Worm (Caenorhabditis elegans) whole organism, L4 larva: ENCODE results near the gene csp-2.
A peak's percentile ranks its signal among the peaks of the same experiment; 100 is the strongest.
"Not testable (repeated sequence)": the region's sequence is repeated elsewhere in the genome, so short reads cannot be mapped to it uniquely, and the experiment has no call there.

Experiments
- D1046.2 ChIP-seq: fragments of 200-800 bp; sonication (Bioruptor generic); IDR thresholded peaks from 2 replicates; pipeline ENCODE4 v1.3.6; 2022; ENCODE audit warnings: missing genetic modification characterization, missing compliant biosample characterization
- T20F7.1 ChIP-seq: fragments of 200-800 bp; sonication (Bioruptor generic); optimal IDR thresholded peaks from 2 replicates; lab custom pipeline; 2018; ENCODE audit warnings: mild to moderate bottlenecking, missing genetic modification characterization, missing compliant biosample characterization
- T26A8.4 ChIP-seq: fragments of 200-800 bp; sonication (Bioruptor generic); IDR thresholded peaks from 2 replicates; pipeline ENCODE4 v1.3.6; 2022; ENCODE audit warnings: missing genetic modification characterization, missing compliant biosample characterization
- ZK337.2 ChIP-seq: fragments of 200-800 bp; sonication (Bioruptor generic); IDR thresholded peaks from 2 replicates; pipeline ENCODE4 v1.3.6; 2022; ENCODE audit warnings: missing genetic modification reagents, missing genetic modification characterization, missing compliant biosample characterization
- aha-1 ChIP-seq: fragments of 150-350 bp; peaks from one replicate; lab custom pipeline; 2014; ENCODE audit warnings: missing biosample characterization, missing genetic modification characterization
- ama-1 ChIP-seq: fragments of 150-350 bp; optimal IDR thresholded peaks from 2 replicates; lab custom pipeline; 2014; ENCODE audit warnings: inconsistent platforms, mixed read lengths
- arid-1 ChIP-seq: fragments of 200-800 bp; sonication (Bioruptor generic); conservative IDR thresholded peaks from 2 replicates; pipeline ENCODE4 v1.3.6; 2022; ENCODE audit warnings: missing genetic modification reagents, missing genetic modification characterization, missing compliant biosample characterization
- ceh-82 ChIP-seq: sonication (generic microtip); optimal IDR thresholded peaks from 2 replicates; lab custom pipeline; 2017; ENCODE audit warnings: missing biosample characterization, missing genetic modification characterization
- dmd-8 ChIP-seq: fragments of 200-800 bp; sonication (Bioruptor generic); IDR thresholded peaks from 2 replicates; pipeline ENCODE4 v1.3.6; 2022; ENCODE audit warnings: missing genetic modification characterization, missing compliant biosample characterization
- dve-1 ChIP-seq: sonication (generic microtip); optimal IDR thresholded peaks from 2 replicates; lab custom pipeline; 2017; ENCODE audit warnings: antibody characterized with exemption, mild to moderate bottlenecking, missing genetic modification characterization, missing compliant biosample characterization; ENCODE audit not compliant: insufficient read depth
- hif-1 ChIP-seq, 2 experiments: sonication (generic microtip); optimal IDR thresholded peaks; 2 replicates each; lab custom pipeline; 2016 to 2017; ENCODE audit warnings: missing compliant biosample characterization in 2 of 2, missing genetic modification characterization in 2 of 2, missing genetic modification reagents in 2 of 2, missing genotype in 2 of 2, mild to moderate bottlenecking in 1 of 2
- lin-38 ChIP-seq: fragments of 200-800 bp; sonication (Bioruptor generic); IDR thresholded peaks from 2 replicates; pipeline ENCODE4 v1.3.6; 2022; ENCODE audit warnings: missing genetic modification reagents, missing genetic modification characterization, missing compliant biosample characterization
- lin-39 ChIP-seq: fragments of 150-350 bp; optimal IDR thresholded peaks from 2 replicates; lab custom pipeline; 2014; ENCODE audit warnings: missing biosample characterization, missing genetic modification reagents, missing genetic modification characterization
- madf-5 ChIP-seq, 2 experiments: fragments of 200-800 bp; sonication (Bioruptor generic); IDR thresholded peaks; 2 replicates each; pipeline ENCODE4 v1.3.6; 2022; ENCODE audit warnings: missing compliant biosample characterization in 2 of 2, missing genetic modification characterization in 2 of 2
- mdt-29 ChIP-seq: fragments of 200-800 bp; sonication (Bioruptor generic); IDR thresholded peaks from 2 replicates; pipeline ENCODE4 v1.3.6; 2022; ENCODE audit warnings: missing genetic modification reagents, missing genetic modification characterization, missing compliant biosample characterization
- mep-1 ChIP-seq: fragments of 150-350 bp; sonication (generic microtip); optimal IDR thresholded peaks from 3 replicates; lab custom pipeline; 2014; ENCODE audit warnings: missing biosample characterization, missing genetic modification characterization
- mes-2 ChIP-seq: sonication (generic microtip); optimal IDR thresholded peaks from 2 replicates; lab custom pipeline; 2016; ENCODE audit warnings: missing genotype, mild to moderate bottlenecking, missing genetic modification characterization, missing compliant biosample characterization; ENCODE audit not compliant: poor library complexity, severe bottlenecking
- mxl-2 ChIP-seq: fragments of 200-800 bp; sonication (Bioruptor generic); conservative IDR thresholded peaks from 2 replicates; pipeline ENCODE4 v1.3.6; 2022; ENCODE audit warnings: missing genetic modification reagents, missing genetic modification characterization, missing compliant biosample characterization
- nhr-10 ChIP-seq: fragments of 150-350 bp; optimal IDR thresholded peaks from 2 replicates; lab custom pipeline; 2014; ENCODE audit warnings: missing biosample characterization, missing genetic modification characterization
- nhr-102 ChIP-seq: sonication (generic microtip); optimal IDR thresholded peaks from 2 replicates; lab custom pipeline; 2016; ENCODE audit warnings: mild to moderate bottlenecking, missing genetic modification characterization, moderate library complexity, missing compliant biosample characterization
- nhr-28 ChIP-seq: fragments of 150-350 bp; optimal IDR thresholded peaks from 2 replicates; lab custom pipeline; 2014; ENCODE audit warnings: missing biosample characterization, missing genetic modification characterization
- php-3 ChIP-seq: fragments of 200-800 bp; sonication (Bioruptor generic); IDR thresholded peaks from 2 replicates; pipeline ENCODE4 v1.3.6; 2022; ENCODE audit warnings: missing genetic modification reagents, missing genetic modification characterization, missing compliant biosample characterization
- saeg-2 ChIP-seq: fragments of 200-800 bp; sonication (Bioruptor generic); IDR thresholded peaks from 2 replicates; pipeline ENCODE4 v1.3.6; 2022; ENCODE audit warnings: missing genetic modification reagents, missing genetic modification characterization, missing compliant biosample characterization
- sdz-12 ChIP-seq: fragments of 200-800 bp; sonication (Bioruptor generic); optimal IDR thresholded peaks from 2 replicates; lab custom pipeline; 2018; ENCODE audit warnings: mild to moderate bottlenecking, missing genetic modification characterization, missing compliant biosample characterization
- snpc-1.2 ChIP-seq: fragments of 200-800 bp; sonication (Bioruptor generic); IDR thresholded peaks from 2 replicates; pipeline ENCODE4 v1.3.6; 2022; ENCODE audit warnings: missing genetic modification reagents, missing genetic modification characterization, missing compliant biosample characterization
- unc-62 ChIP-seq, 3 experiments: fragments of 150-350 bp in 1 of 3; sonication (generic microtip); optimal IDR thresholded peaks in 2 of 3; peaks in 1 of 3; 1 replicate in 1 of 3; 2 replicates in 2 of 3; lab custom pipeline; 2014 to 2017; ENCODE audit warnings: missing biosample characterization in 3 of 3, missing genetic modification characterization in 3 of 3, missing genetic modification reagents in 3 of 3, missing genotype in 1 of 3
- vab-7 ChIP-seq: fragments of 200-800 bp; sonication (Bioruptor generic); IDR thresholded peaks from 2 replicates; pipeline ENCODE4 v1.3.6; 2022; ENCODE audit warnings: missing genetic modification reagents, missing genetic modification characterization, missing compliant biosample characterization
- zag-1 ChIP-seq: fragments of 150-350 bp; optimal IDR thresholded peaks from 2 replicates; lab custom pipeline; 2014; ENCODE audit warnings: missing biosample characterization, missing genetic modification characterization
- zip-11 ChIP-seq: fragments of 200-800 bp; sonication (Bioruptor generic); IDR thresholded peaks from 2 replicates; pipeline ENCODE4 v1.3.6; 2022; ENCODE audit warnings: missing genetic modification characterization, missing compliant biosample characterization
- zip-2 ChIP-seq: fragments of 150-350 bp; optimal IDR thresholded peaks from 2 replicates; lab custom pipeline; 2014; ENCODE audit warnings: missing biosample characterization, missing genetic modification characterization

The csp-2 gene

ce11 chrIV:6299523-6299922 lies 8.0 kb upstream of the csp-2 start:
- no peak for TF ChIP-seq mdt-29 (GFP tag; lab: Robert Waterston, UW)
- TF ChIP-seq nhr-28 (tag; lab: Kevin White, UChicago): no peak
- peak in 1 of 2 experiments; percentile 96 for TF ChIP-seq unc-62 (GFP tag; optimal IDR thresholded peaks at IDR 0.05 in 1 of 2; lab: Kevin White, UChicago)
- no peak for TF ChIP-seq unc-62 (tag; optimal IDR thresholded peaks at IDR 0.05; lab: Kevin White, UChicago)
- TF ChIP-seq snpc-1.2 (GFP tag; lab: Robert Waterston, UW): no peak

- TF ChIP-seq lin-39 (no peak), nhr-28 (tag; lab: Kevin White, UChicago) (no peak), arid-1 (GFP tag; lab: Robert Waterston, UW) (no peak), hif-1 (tag; optimal IDR thresholded peaks at IDR 0.05; lab: Kevin White, UChicago) (no peak), unc-62 (GFP tag; optimal IDR thresholded peaks at IDR 0.05 in 1 of 2; lab: Kevin White, UChicago) (no peak), unc-62 (tag; optimal IDR thresholded peaks at IDR 0.05; lab: Kevin White, UChicago) (no peak), ZK337.2 (GFP tag; lab: Robert Waterston, UW) (no peak), mxl-2 (GFP tag; lab: Robert Waterston, UW) (no peak), zip-2 (no peak), aha-1 (no peak), D1046.2 (GFP tag; lab: Robert Waterston, UW) (no peak)
These were observed 5.8 kb upstream of the csp-2 start, which contains the start of gene srv-26 for ce11 chrIV:6301764-6302163. Gene srv-26, minus strand, starts transcription at chrIV:6301864.

ce11 chrIV:6303642-6304041 lies 3.9 kb upstream of the csp-2 start, which contains the start of gene srv-25:
Gene srv-25, minus strand, starts transcription at chrIV:6303742.
- TF ChIP-seq dve-1 (tag; lab: Kevin White, UChicago) (no peak), T26A8.4 (no peak), T20F7.1 (GFP tag; lab: Kevin White, UChicago) (no peak), ceh-82 (no peak), ama-1 (lab: Kevin White, UChicago) (no peak), mep-1 (no peak), sdz-12 (no peak), zag-1 (no peak), vab-7 (no peak), nhr-102 (tag; lab: Kevin White, UChicago) (no peak), dmd-8 (GFP tag; lab: Robert Waterston, UW) (no peak), nhr-10 (tag; lab: Kevin White, UChicago) (no peak), zip-11 (no peak)
- TF ChIP-seq, all 104 proteins: peak for 0

- TF ChIP-seq madf-5 (GFP tag; IDR thresholded peaks at IDR 0.05; lab: Robert Waterston, UW); saeg-2; mes-2: not testable (repeated sequence)
These were observed 9.8 kb downstream of the csp-2 start, which contains the start of gene Y73B6BL.12 for ce11 chrIV:6317357-6317756. Gene Y73B6BL.12, minus strand, starts transcription at chrIV:6317457.

ce11 chrIV:6320267-6320977 lies 12.9 kb downstream of the csp-2 start:
- TF ChIP-seq ZK337.2 (GFP tag; lab: Robert Waterston, UW) (0 out of 2 replicates have a peak, but pooled peaks have one; percentile 3), snpc-1.2 (GFP tag; lab: Robert Waterston, UW) (peak; percentile 66), mdt-29 (GFP tag; lab: Robert Waterston, UW) (0 out of 2 replicates have a peak, but pooled peaks have one; percentile 24), T26A8.4 (0 out of 2 replicates have a peak, but pooled peaks have one; percentile 34), lin-38 (GFP tag; lab: Robert Waterston, UW) (peak; percentile 40), dmd-8 (GFP tag; lab: Robert Waterston, UW) (0 out of 2 replicates have a peak, but pooled peaks have one; percentile 17), arid-1 (GFP tag; lab: Robert Waterston, UW) (0 out of 2 replicates have a peak, but pooled peaks have one; percentile 51), php-3 (0 out of 2 replicates have a peak, but pooled peaks have one; percentile 16)
